Fruit fly (Drosophila melanogaster) whole organism, embryonic: ENCODE data around the gene CCHa1.

Source experiments
- Aef1 ChIP-seq: fragments of 200-800 bp; sonication (Bioruptor generic); IDR thresholded peaks from 3 replicates; pipeline ENCODE4 v1.3.6; 2022; ENCODE audit warnings: missing biosample characterization, missing genetic modification characterization
- Bteb2 ChIP-seq: fragments of 200-800 bp; sonication (Bioruptor generic); optimal IDR thresholded peaks from 2 replicates; lab custom pipeline; 2016; ENCODE audit warnings: missing biosample characterization, missing genetic modification characterization
- CG10366 ChIP-seq: fragments of 200-800 bp; sonication (Bioruptor generic); IDR thresholded peaks from 2 replicates; pipeline ENCODE4 v1.3.6; 2022; ENCODE audit warnings: missing biosample characterization, missing genetic modification characterization
- CG11456 ChIP-seq: fragments of 200-800 bp; sonication (Bioruptor generic); IDR thresholded peaks from 3 replicates; pipeline ENCODE4 v1.3.6; 2022; ENCODE audit warnings: missing biosample characterization, missing genetic modification characterization
- CG11560 ChIP-seq: fragments of 200-800 bp; sonication (Bioruptor generic); IDR thresholded peaks from 3 replicates; pipeline ENCODE4 v1.3.6; 2022; ENCODE audit warnings: missing biosample characterization, missing genetic modification characterization
- CG13624 ChIP-seq: fragments of 200-800 bp; sonication (Bioruptor generic); optimal IDR thresholded peaks from 2 replicates; lab custom pipeline; 2016; ENCODE audit warnings: missing biosample characterization, missing genetic modification characterization
- CG14667 ChIP-seq: fragments of 200-800 bp; sonication (Bioruptor generic); IDR thresholded peaks from 2 replicates; pipeline ENCODE4 v1.3.6; 2022; ENCODE audit warnings: missing biosample characterization, missing genetic modification characterization
- CG15514 ChIP-seq: fragments of 200-800 bp; sonication (Bioruptor generic); optimal IDR thresholded peaks from 3 replicates; lab custom pipeline; 2017; ENCODE audit warnings: missing biosample characterization, missing genetic modification characterization, mild to moderate bottlenecking, moderate library complexity, missing genetic modification reagents
- CG16779 ChIP-seq: fragments of 200-800 bp; sonication (Bioruptor generic); IDR thresholded peaks from 2 replicates; pipeline ENCODE4 v1.3.6; 2022; ENCODE audit warnings: missing biosample characterization, missing genetic modification characterization
- CG16863 ChIP-seq: fragments of 200-800 bp; sonication (Bioruptor generic); optimal IDR thresholded peaks from 3 replicates; lab custom pipeline; 2016; ENCODE audit warnings: missing biosample characterization, missing genetic modification characterization
- CG17802 ChIP-seq: fragments of 200-800 bp; sonication (Bioruptor generic); optimal IDR thresholded peaks from 2 replicates; lab custom pipeline; 2018; ENCODE audit warnings: missing biosample characterization, mild to moderate bottlenecking, missing genetic modification characterization, moderate library complexity
- CG1832 ChIP-seq: fragments of 200-800 bp; sonication (Bioruptor generic); optimal IDR thresholded peaks from 2 replicates; lab custom pipeline; 2017; ENCODE audit warnings: missing biosample characterization, mild to moderate bottlenecking, missing genetic modification characterization, inconsistent platforms
- CG32767 ChIP-seq: fragments of 200-800 bp; sonication (Bioruptor generic); IDR thresholded peaks from 2 replicates; pipeline ENCODE4 v1.3.6; 2022; ENCODE audit warnings: missing biosample characterization, missing genetic modification characterization
- CG34376 ChIP-seq: fragments of 200-800 bp; sonication (Bioruptor generic); optimal IDR thresholded peaks from 2 replicates; lab custom pipeline; 2018; ENCODE audit warnings: missing biosample characterization, mild to moderate bottlenecking, missing genetic modification characterization
- CG34422 ChIP-seq: fragments of 200-800 bp; sonication (Bioruptor generic); IDR thresholded peaks from 3 replicates; pipeline ENCODE4 v1.3.6; 2022; ENCODE audit warnings: missing biosample characterization, missing genetic modification characterization
- CG4424 ChIP-seq: fragments of 200-800 bp; sonication (Bioruptor generic); optimal IDR thresholded peaks from 3 replicates; lab custom pipeline; 2016; ENCODE audit warnings: missing biosample characterization, missing genetic modification characterization
- CG4707 ChIP-seq: fragments of 200-800 bp; sonication (Bioruptor generic); optimal IDR thresholded peaks from 2 replicates; lab custom pipeline; 2018; ENCODE audit warnings: missing biosample characterization, mild to moderate bottlenecking, missing genetic modification characterization, moderate library complexity
- CG7987 ChIP-seq: fragments of 200-800 bp; sonication (Bioruptor generic); optimal IDR thresholded peaks from 2 replicates; lab custom pipeline; 2018; ENCODE audit warnings: missing biosample characterization, mild to moderate bottlenecking, missing genetic modification characterization, moderate library complexity
- CG8089 ChIP-seq: fragments of 200-800 bp; sonication (Bioruptor generic); optimal IDR thresholded peaks from 3 replicates; lab custom pipeline; 2016; ENCODE audit warnings: missing biosample characterization, missing genetic modification characterization
- D19A ChIP-seq: fragments of 200-800 bp; optimal IDR thresholded peaks from 3 replicates; lab custom pipeline; 2019; ENCODE audit warnings: missing biosample characterization, mild to moderate bottlenecking, missing genetic modification characterization, moderate library complexity
- Dip2 ChIP-seq: fragments of 200-800 bp; sonication (Bioruptor generic); IDR thresholded peaks from 2 replicates; pipeline ENCODE4 v1.3.6; 2022; ENCODE audit warnings: missing biosample characterization, missing genetic modification characterization
- GATAe ChIP-seq: fragments of 200-800 bp; sonication (Bioruptor generic); conservative IDR thresholded peaks from 2 replicates; pipeline ENCODE4 v1.3.6; 2022; ENCODE audit warnings: missing biosample characterization, missing genetic modification characterization
- Hr78 ChIP-seq, 2 experiments: fragments of 200-800 bp in 1 of 2; fragments of >200 bp in 1 of 2; sonication (Bioruptor generic) in 1 of 2; optimal IDR thresholded peaks; 2 replicates each; lab custom pipeline; 2017 to 2019; ENCODE audit warnings: missing biosample characterization in 2 of 2, missing genetic modification characterization in 2 of 2, mild to moderate bottlenecking in 1 of 2, moderate library complexity in 1 of 2
- NFAT ChIP-seq: fragments of 200-800 bp; sonication (Bioruptor generic); IDR thresholded peaks from 2 replicates; pipeline ENCODE4 v1.3.6; 2022; ENCODE audit warnings: missing biosample characterization, missing genetic modification characterization
- Side ChIP-seq: fragments of 200-800 bp; sonication (Bioruptor generic); optimal IDR thresholded peaks from 2 replicates; lab custom pipeline; 2016; ENCODE audit warnings: missing biosample characterization, missing genetic modification characterization
- Spps ChIP-seq: fragments of 200-800 bp; sonication (Bioruptor generic); optimal IDR thresholded peaks from 2 replicates; lab custom pipeline; 2018; ENCODE audit warnings: missing biosample characterization, mild to moderate bottlenecking, missing genetic modification characterization
- Ssrp ChIP-seq: fragments of 200-800 bp; sonication (Bioruptor generic); optimal IDR thresholded peaks from 2 replicates; lab custom pipeline; 2018; ENCODE audit warnings: missing biosample characterization, mild to moderate bottlenecking, missing genetic modification characterization, moderate library complexity
- Taf1 ChIP-seq: fragments of 200-800 bp; sonication (Bioruptor generic); IDR thresholded peaks from 2 replicates; pipeline ENCODE4 v1.3.6; 2022; ENCODE audit warnings: missing biosample characterization, missing genetic modification characterization
- Trl ChIP-seq, 3 experiments: fragments of >200 bp in 2 of 3; fragments of 200-800 bp in 1 of 3; sonication (Bioruptor generic) in 1 of 3; optimal IDR thresholded peaks; 2 replicates in 1 of 3; 3 replicates in 2 of 3; lab custom pipeline; 2016 to 2017; ENCODE audit warnings: missing biosample characterization in 1 of 3, missing genetic modification characterization in 1 of 3
- ac ChIP-seq: fragments of 200-800 bp; sonication (Bioruptor generic); optimal IDR thresholded peaks from 3 replicates; lab custom pipeline; 2017; ENCODE audit warnings: missing biosample characterization, mild to moderate bottlenecking, missing genetic modification characterization
- bab2 ChIP-seq: fragments of 200-800 bp; sonication (Bioruptor generic); optimal IDR thresholded peaks from 2 replicates; lab custom pipeline; 2016; ENCODE audit warnings: missing biosample characterization, missing genetic modification characterization
- bigmax ChIP-seq: fragments of 200-800 bp; sonication (Bioruptor generic); optimal IDR thresholded peaks from 2 replicates; lab custom pipeline; 2018; ENCODE audit warnings: missing biosample characterization, mild to moderate bottlenecking, missing genetic modification characterization
- bsh ChIP-seq, 2 experiments: fragments of 200-800 bp; sonication (Bioruptor generic); optimal IDR thresholded peaks; 2 replicates each; lab custom pipeline; 2017 to 2018; ENCODE audit warnings: mild to moderate bottlenecking in 2 of 2, missing biosample characterization in 2 of 2, missing genetic modification characterization in 2 of 2, moderate library complexity in 1 of 2
- cas ChIP-seq: fragments of 200-800 bp; sonication (Bioruptor generic); IDR thresholded peaks from 2 replicates; pipeline ENCODE4 v1.3.6; 2022; ENCODE audit warnings: missing biosample characterization, missing genetic modification characterization
- crc ChIP-seq: fragments of 200-800 bp; sonication (Bioruptor generic); optimal IDR thresholded peaks from 2 replicates; lab custom pipeline; 2016; ENCODE audit warnings: missing biosample characterization, missing genetic modification characterization
- crp ChIP-seq, 2 experiments: fragments of 200-800 bp; sonication (Bioruptor generic); optimal IDR thresholded peaks; 2 replicates in 1 of 2; 3 replicates in 1 of 2; lab custom pipeline; 2017; ENCODE audit warnings: missing biosample characterization in 2 of 2, missing genetic modification characterization in 2 of 2, mild to moderate bottlenecking in 1 of 2, moderate library complexity in 1 of 2
- dati ChIP-seq: fragments of 200-800 bp; sonication (Bioruptor generic); IDR thresholded peaks from 2 replicates; pipeline ENCODE4 v1.3.6; 2022; ENCODE audit warnings: missing biosample characterization, missing genetic modification characterization
- dmrt99B ChIP-seq: fragments of 200-800 bp; sonication (Bioruptor generic); optimal IDR thresholded peaks from 2 replicates; lab custom pipeline; 2018; ENCODE audit warnings: missing biosample characterization, mild to moderate bottlenecking, missing genetic modification characterization, moderate library complexity
- emc ChIP-seq: fragments of 200-800 bp; sonication (Bioruptor generic); optimal IDR thresholded peaks from 2 replicates; lab custom pipeline; 2016; ENCODE audit warnings: missing biosample characterization, missing genetic modification characterization
- gro ChIP-seq: fragments of 200-800 bp; sonication (Bioruptor generic); optimal IDR thresholded peaks from 2 replicates; lab custom pipeline; 2016; ENCODE audit warnings: missing biosample characterization, missing genetic modification characterization
- hth ChIP-seq: fragments of >200 bp; optimal IDR thresholded peaks from 2 replicates; lab custom pipeline; 2017; ENCODE audit warnings: inconsistent platforms
- oc ChIP-seq: fragments of 200-800 bp; sonication (Bioruptor generic); optimal IDR thresholded peaks from 2 replicates; lab custom pipeline; 2018; ENCODE audit warnings: missing biosample characterization, mild to moderate bottlenecking, missing genetic modification characterization, moderate library complexity
- pb ChIP-seq: fragments of 200-800 bp; sonication (Bioruptor generic); optimal IDR thresholded peaks from 3 replicates; lab custom pipeline; 2016; ENCODE audit warnings: missing biosample characterization, missing genetic modification characterization
- repo ChIP-seq: fragments of 200-800 bp; sonication (Bioruptor generic); optimal IDR thresholded peaks from 2 replicates; lab custom pipeline; 2016; ENCODE audit warnings: missing biosample characterization, missing genetic modification characterization
- scrt ChIP-seq: fragments of 200-800 bp; sonication (Bioruptor generic); optimal IDR thresholded peaks from 2 replicates; lab custom pipeline; 2018; ENCODE audit warnings: missing biosample characterization, mild to moderate bottlenecking, missing genetic modification characterization, moderate library complexity
- sens-2 ChIP-seq: fragments of 200-800 bp; sonication (Bioruptor generic); IDR thresholded peaks from 2 replicates; pipeline ENCODE4 v1.3.6; 2022; ENCODE audit warnings: missing biosample characterization, missing genetic modification characterization
- sob ChIP-seq: fragments of 200-800 bp; sonication (Bioruptor generic); IDR thresholded peaks from 2 replicates; pipeline ENCODE4 v1.3.6; 2022; ENCODE audit warnings: missing biosample characterization, missing genetic modification characterization
- yki ChIP-seq: fragments of >200 bp; optimal IDR thresholded peaks from 3 replicates; lab custom pipeline; 2018
- zfh2 ChIP-seq: fragments of 200-800 bp; sonication (Bioruptor generic); optimal IDR thresholded peaks from 2 replicates; lab custom pipeline; 2016; ENCODE audit warnings: missing biosample characterization, missing genetic modification characterization

Gene CCHa1

dm6 chr3R:14052182-14053036, 44.2 kb downstream of the CCHa1 start (continued):
- TF ChIP-seq Dip2 (GFP tag; lab: Robert Waterston, UW) (0 out of 2 replicates have a peak, but pooled peaks have one; percentile 34), sob (GFP tag; lab: Robert Waterston, UW) (peak; percentile 90), CG4707 (no peak), NFAT (GFP tag; lab: Robert Waterston, UW) (peak; percentile 92), dati (GFP tag; lab: Robert Waterston, UW) (peak; percentile 61), crp (GFP tag; optimal IDR thresholded peaks at IDR 0.05; lab: Kevin White, UChicago) (peak in 1 of 2 experiments; percentile 19), CG8089 (peak; percentile 14), Ssrp (peak; percentile 64), crc (GFP tag; lab: Kevin White, UChicago) (peak; percentile 81), zfh2 (peak; percentile 93), emc (GFP tag; lab: Kevin White, UChicago) (peak; percentile 63), yki (lab: Kevin White, UChicago) (no peak), CG11560 (tag; lab: Robert Waterston, UW) (peak; percentile 84), CG10366 (GFP tag; lab: Robert Waterston, UW) (peak; percentile 72), CG1832 (no peak), bab2 (GFP tag; lab: Kevin White, UChicago) (peak; percentile 79), Bteb2 (GFP tag; lab: Kevin White, UChicago) (peak; percentile 93), repo (peak; percentile 66), CG34376 (GFP tag; lab: Kevin White, UChicago) (peak; percentile 26), Trl (optimal IDR thresholded peaks at IDR 0.05; lab: Kevin White, UChicago) (peak; percentile 29 to 79), Trl (GFP tag; optimal IDR thresholded peaks at IDR 0.05; lab: Kevin White, UChicago) (peak; percentile 75), oc (tag; lab: Kevin White, UChicago) (peak; percentile 9), CG13624 (GFP tag; lab: Kevin White, UChicago) (peak; percentile 92), pb (peak; percentile 71), scrt (GFP tag; lab: Kevin White, UChicago) (peak; percentile 86), gro (peak; percentile 95), Aef1 (GFP tag; lab: Robert Waterston, UW) (peak; percentile 83), CG34422 (GFP tag; lab: Robert Waterston, UW) (peak; percentile 73; the same call in 2 of the 3 replicates), Side (GFP tag; lab: Kevin White, UChicago) (peak; percentile 78), CG17802 (no peak), Taf1 (GFP tag; lab: Robert Waterston, UW) (peak; percentile 88), CG14667 (GFP tag; lab: Robert Waterston, UW) (peak; percentile 73; the same call in 1 of the 2 replicates), cas (peak; percentile 75), Hr78 (GFP tag; optimal IDR thresholded peaks at IDR 0.05; lab: Kevin White, UChicago) (no peak), bsh (GFP tag; optimal IDR thresholded peaks at IDR 0.05; lab: Kevin White, UChicago) (peak; percentile 43 to 84), CG16863 (GFP tag; lab: Kevin White, UChicago) (peak; percentile 71), Spps (no peak), CG16779 (GFP tag; lab: Robert Waterston, UW) (peak; percentile 66; the same call in 1 of the 2 replicates), ac (GFP tag; lab: Kevin White, UChicago) (no peak), CG15514 (peak; percentile 80), sens-2 (GFP tag; lab: Robert Waterston, UW) (no peak), CG11456 (GFP tag; lab: Robert Waterston, UW) (peak; percentile 86), GATAe (GFP tag; lab: Robert Waterston, UW) (peak; percentile 50; the same call in 1 of the 2 replicates), CG4424 (GFP tag; lab: Kevin White, UChicago) (peak; percentile 64), hth (no peak), CG7987 (peak; percentile 10), D19A (tag; lab: Kevin White, UChicago) (peak; percentile 55), bigmax (GFP tag; lab: Kevin White, UChicago) (no peak), CG32767 (peak; percentile 71; the same call in 1 of the 2 replicates), dmrt99B (peak; percentile 85)
